Worm (Caenorhabditis elegans): ENCODE measurements around the gene C29A12.22.

Gene C29A12.22

DNA sequence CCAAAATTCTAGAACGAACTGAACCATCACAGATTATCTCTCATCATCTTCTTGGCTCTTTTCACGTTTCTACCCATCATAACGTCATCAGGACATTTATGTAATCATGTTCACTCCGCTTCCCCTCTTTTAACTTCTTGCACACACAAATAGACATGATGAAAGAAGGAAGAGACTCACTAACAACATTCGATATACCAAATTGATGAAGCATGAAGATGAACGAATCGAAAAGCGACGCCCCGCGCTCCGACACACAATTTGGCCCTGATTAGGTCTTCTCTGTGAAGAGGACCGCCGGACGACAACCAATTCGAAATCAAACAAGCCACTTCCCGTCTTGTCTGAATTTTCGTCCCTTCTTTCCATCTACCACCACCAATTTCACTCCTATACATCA lies 6.6 kb downstream of the C29A12.22 start:
- TF ChIP-seq tbx-37 (GFP tag; conservative IDR thresholded peaks at IDR 0.05): no peak
- TF ChIP-seq ama-1 (optimal IDR thresholded peaks at IDR 0.05): no peak
- no peak for TF ChIP-seq pes-1 (GFP tag; IDR thresholded peaks at IDR 0.05)
- no peak for TF ChIP-seq hmg-4 (GFP tag; optimal IDR thresholded peaks at IDR 0.05)
- no peak for TF ChIP-seq hnd-1 (tag; optimal IDR thresholded peaks at IDR 0.05)
- TF ChIP-seq sea-1 (GFP tag; conservative IDR thresholded peaks at IDR 0.05): no peak
- TF ChIP-seq hmbx-1 (tag; optimal IDR thresholded peaks at IDR 0.05): no peak
- no peak for TF ChIP-seq scrt-1 (GFP tag; IDR thresholded peaks at IDR 0.05)
- TF ChIP-seq F13C5.2 (tag; optimal IDR thresholded peaks at IDR 0.05): no peak
- no peak for TF ChIP-seq ceh-36 (tag; optimal IDR thresholded peaks at IDR 0.05)
- TF ChIP-seq tbx-11 (GFP tag; IDR thresholded peaks at IDR 0.05): no peak
- no peak for TF ChIP-seq flt-1 (GFP tag; IDR thresholded peaks at IDR 0.05)
- no peak for TF ChIP-seq ceh-13 (GFP tag; optimal IDR thresholded peaks at IDR 0.05)
- no peak for TF ChIP-seq aly-1 (tag; optimal IDR thresholded peaks at IDR 0.05)
- no peak for TF ChIP-seq ets-7 (tag; optimal IDR thresholded peaks at IDR 0.05)
- TF ChIP-seq B0310.2 (tag; optimal IDR thresholded peaks at IDR 0.05): no peak
- TF ChIP-seq tra-4 (tag; optimal IDR thresholded peaks at IDR 0.05): no peak

DNA sequence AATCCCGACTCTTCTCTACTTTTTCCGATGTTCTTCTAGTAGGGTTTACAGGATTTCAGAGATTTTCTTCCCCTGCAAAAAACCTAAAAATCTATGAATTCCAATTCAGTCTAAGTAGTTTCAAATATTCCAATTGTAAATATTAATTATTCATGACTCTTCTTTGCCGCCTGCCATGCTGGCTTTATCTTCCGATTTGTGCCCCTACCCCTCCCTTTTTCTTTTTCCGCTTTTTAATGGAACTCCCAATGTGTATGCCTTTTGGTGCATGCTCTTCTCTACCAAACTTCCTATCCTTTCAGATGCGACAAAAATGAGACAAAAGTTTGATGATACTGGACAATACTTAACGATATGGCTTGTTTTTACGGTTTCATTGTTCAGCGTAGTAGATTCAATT lies 12.8 kb downstream of the C29A12.22 start, which contains the start of gene nrx-1:
nrx-1 (plus strand) TSS at position 301 of the 400 bp plus-strand sequence.
- TF ChIP-seq hnd-1 (tag; optimal IDR thresholded peaks at IDR 0.05): no peak
- no peak for TF ChIP-seq scrt-1 (GFP tag; IDR thresholded peaks at IDR 0.05)
- TF ChIP-seq ceh-13 (GFP tag; optimal IDR thresholded peaks at IDR 0.05): no peak
- TF ChIP-seq flt-1 (GFP tag; IDR thresholded peaks at IDR 0.05): no peak
- TF ChIP-seq F13C5.2 (tag; optimal IDR thresholded peaks at IDR 0.05): no peak
- TF ChIP-seq ets-7 (tag; optimal IDR thresholded peaks at IDR 0.05): no peak
- no peak for TF ChIP-seq tbx-11 (GFP tag; IDR thresholded peaks at IDR 0.05)
- no peak for TF ChIP-seq hmg-4 (GFP tag; optimal IDR thresholded peaks at IDR 0.05)
- no peak for TF ChIP-seq ama-1 (optimal IDR thresholded peaks at IDR 0.05)
- no peak for TF ChIP-seq B0310.2 (tag; optimal IDR thresholded peaks at IDR 0.05)

DNA sequence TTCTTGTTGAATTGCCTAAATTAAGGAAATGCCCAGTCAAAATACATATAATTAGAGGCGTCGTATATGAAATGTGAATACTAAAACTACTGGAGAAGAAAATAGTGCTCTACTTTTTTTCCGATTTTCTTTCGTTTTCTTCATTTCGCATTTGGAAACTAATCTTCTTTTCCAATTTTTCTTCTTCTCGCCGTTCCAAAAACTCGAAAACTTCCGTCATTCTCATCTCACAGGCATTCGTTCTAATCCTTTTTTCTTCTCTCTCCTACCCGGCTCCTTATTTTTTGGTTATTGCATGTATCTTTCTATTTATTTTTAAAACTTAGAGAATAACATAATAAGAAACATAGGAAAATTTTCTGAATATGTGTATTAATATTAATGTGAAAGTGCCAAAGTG lies 21.0 kb downstream of the C29A12.22 start:
- no peak for TF ChIP-seq hnd-1 (tag; optimal IDR thresholded peaks at IDR 0.05)
- TF ChIP-seq aly-1 (tag; optimal IDR thresholded peaks at IDR 0.05): no peak
- TF ChIP-seq hmbx-1 (tag; optimal IDR thresholded peaks at IDR 0.05): no peak
- no peak for TF ChIP-seq ceh-36 (tag; optimal IDR thresholded peaks at IDR 0.05)
- no peak for TF ChIP-seq F13C5.2 (tag; optimal IDR thresholded peaks at IDR 0.05)
- no peak for TF ChIP-seq tbx-37 (GFP tag; conservative IDR thresholded peaks at IDR 0.05)
- no peak for TF ChIP-seq scrt-1 (GFP tag; IDR thresholded peaks at IDR 0.05)
- TF ChIP-seq ets-7 (tag; optimal IDR thresholded peaks at IDR 0.05): no peak
- TF ChIP-seq tbx-11 (GFP tag; IDR thresholded peaks at IDR 0.05): no peak
- TF ChIP-seq flt-1 (GFP tag; IDR thresholded peaks at IDR 0.05): no peak
- no peak for TF ChIP-seq ceh-13 (GFP tag; optimal IDR thresholded peaks at IDR 0.05)
- no peak for TF ChIP-seq ama-1 (optimal IDR thresholded peaks at IDR 0.05)
- no peak for TF ChIP-seq B0310.2 (tag; optimal IDR thresholded peaks at IDR 0.05)
- TF ChIP-seq sea-1 (GFP tag; conservative IDR thresholded peaks at IDR 0.05): no peak
- no peak for TF ChIP-seq hmg-4 (GFP tag; optimal IDR thresholded peaks at IDR 0.05)
- TF ChIP-seq pes-1 (GFP tag; IDR thresholded peaks at IDR 0.05): no peak
- TF ChIP-seq tra-4 (tag; optimal IDR thresholded peaks at IDR 0.05): no peak

DNA sequence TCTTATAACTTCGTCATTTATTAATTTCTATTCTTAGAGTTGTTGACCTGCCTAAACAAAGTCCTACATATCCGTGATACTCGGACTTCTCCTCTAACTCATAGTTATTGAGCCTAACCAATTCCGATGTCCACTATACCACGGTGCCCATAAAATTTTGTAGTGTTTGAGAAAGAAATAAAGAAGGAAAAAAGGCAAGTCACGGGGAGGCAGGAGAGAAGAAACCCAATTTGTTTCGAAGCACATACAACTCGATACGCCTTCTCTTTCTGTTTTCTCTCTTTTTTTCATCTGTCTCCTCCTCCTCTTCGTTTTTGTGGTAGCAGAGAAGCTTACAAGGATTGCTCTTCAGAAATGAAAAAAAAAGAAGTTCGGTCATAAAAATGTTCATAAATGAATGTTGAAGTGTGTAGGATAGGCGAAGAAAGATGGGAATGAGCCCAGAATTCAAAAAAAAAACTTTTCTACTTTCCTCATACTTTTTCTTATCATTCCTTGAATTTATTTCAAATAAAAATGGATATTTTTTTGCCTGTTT lies 22.9 kb downstream of the C29A12.22 start:
- TF ChIP-seq scrt-1 (GFP tag; IDR thresholded peaks at IDR 0.05) (no peak), ets-7 (tag; optimal IDR thresholded peaks at IDR 0.05) (no peak), aly-1 (tag; optimal IDR thresholded peaks at IDR 0.05) (no peak), ceh-36 (tag; optimal IDR thresholded peaks at IDR 0.05) (no peak), tra-4 (tag; optimal IDR thresholded peaks at IDR 0.05) (no peak), tbx-11 (GFP tag; IDR thresholded peaks at IDR 0.05) (no peak), ceh-13 (GFP tag; optimal IDR thresholded peaks at IDR 0.05) (no peak), sea-1 (GFP tag; conservative IDR thresholded peaks at IDR 0.05) (no peak), F13C5.2 (tag; optimal IDR thresholded peaks at IDR 0.05) (no peak), ama-1 (optimal IDR thresholded peaks at IDR 0.05) (no peak), hnd-1 (tag; optimal IDR thresholded peaks at IDR 0.05) (no peak), hmg-4 (GFP tag; optimal IDR thresholded peaks at IDR 0.05) (no peak), tbx-37 (GFP tag; conservative IDR thresholded peaks at IDR 0.05) (no peak), B0310.2 (tag; optimal IDR thresholded peaks at IDR 0.05) (no peak)

DNA sequence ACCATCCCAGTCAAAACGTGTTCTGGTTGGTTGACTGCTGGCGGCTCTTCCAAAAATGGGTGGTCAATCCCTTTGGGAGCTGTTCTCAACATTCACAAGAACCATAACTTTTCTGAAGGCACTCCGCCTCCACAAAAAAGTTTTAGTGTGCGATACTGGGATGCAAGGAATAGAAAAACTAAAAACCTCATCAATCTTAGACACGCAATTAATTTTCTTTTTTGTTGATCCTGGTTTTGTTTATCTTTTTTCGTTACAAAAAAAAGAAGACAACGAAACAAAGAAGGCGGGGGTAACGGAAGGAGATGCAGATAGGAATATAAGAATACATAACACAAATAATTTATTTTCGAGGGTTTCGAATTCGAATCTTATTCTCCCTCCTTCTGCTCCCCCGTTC lies 26.3 kb downstream of the C29A12.22 start:
- TF ChIP-seq sea-1 (GFP tag; conservative IDR thresholded peaks at IDR 0.05) (no peak), tbx-37 (GFP tag; conservative IDR thresholded peaks at IDR 0.05) (no peak), ama-1 (optimal IDR thresholded peaks at IDR 0.05) (no peak), pes-1 (GFP tag; IDR thresholded peaks at IDR 0.05) (no peak), ceh-13 (GFP tag; optimal IDR thresholded peaks at IDR 0.05) (no peak), F13C5.2 (tag; optimal IDR thresholded peaks at IDR 0.05) (no peak), hnd-1 (tag; optimal IDR thresholded peaks at IDR 0.05) (no peak), hmbx-1 (tag; optimal IDR thresholded peaks at IDR 0.05) (no peak), hmg-4 (GFP tag; optimal IDR thresholded peaks at IDR 0.05) (no peak), aly-1 (tag; optimal IDR thresholded peaks at IDR 0.05) (no peak), B0310.2 (tag; optimal IDR thresholded peaks at IDR 0.05) (no peak)

DNA sequence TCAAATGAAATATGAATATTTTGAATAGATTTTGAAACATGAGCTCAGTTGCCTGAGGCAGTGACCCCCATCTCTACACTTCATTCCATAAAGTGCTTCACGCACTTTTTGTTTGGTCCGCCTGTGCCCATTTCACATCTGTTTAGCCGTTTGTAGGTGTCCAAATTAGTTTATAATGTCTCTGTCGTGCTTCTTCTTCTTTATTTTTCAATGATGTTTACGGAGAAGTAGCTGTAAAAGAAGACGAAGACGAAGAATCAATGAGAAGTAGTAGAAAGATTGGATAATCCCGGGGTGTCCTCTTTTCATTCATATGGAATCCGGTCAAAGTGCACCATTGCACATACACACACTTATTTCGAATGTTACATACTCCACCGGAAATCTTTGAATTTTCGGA lies 27.5 kb downstream of the C29A12.22 start:
- TF ChIP-seq scrt-1 (GFP tag; IDR thresholded peaks at IDR 0.05) (no peak), pes-1 (GFP tag; IDR thresholded peaks at IDR 0.05) (no peak), sea-1 (GFP tag; conservative IDR thresholded peaks at IDR 0.05) (no peak), ceh-13 (GFP tag; optimal IDR thresholded peaks at IDR 0.05) (no peak)

DNA sequence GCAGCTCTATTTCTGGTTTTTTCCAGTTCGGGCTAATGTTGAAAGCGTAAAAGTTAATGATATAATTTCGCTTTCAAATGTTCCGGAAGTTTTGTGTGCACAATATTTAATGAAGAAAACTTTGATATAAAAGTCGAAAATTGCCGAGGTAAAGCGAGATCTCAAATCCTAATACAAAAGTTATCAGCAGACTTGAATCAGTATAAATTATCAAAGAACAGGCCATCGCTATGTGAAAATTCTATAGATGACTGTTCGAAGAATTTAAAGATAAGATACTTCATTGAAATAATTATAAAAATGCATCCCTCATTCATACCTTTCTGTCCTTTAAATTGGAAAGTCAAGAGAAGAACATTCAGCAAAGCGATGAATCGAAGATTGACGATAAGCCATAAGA lies 35.0 kb downstream of the C29A12.22 start, which contains the start of gene C29A12.6:
C29A12.6 (plus strand) TSS at position 301 of the 400 bp plus-strand sequence.
- no peak for TF ChIP-seq hmg-4 (GFP tag; optimal IDR thresholded peaks at IDR 0.05)
- no peak for TF ChIP-seq sea-1 (GFP tag; conservative IDR thresholded peaks at IDR 0.05)
- no peak for TF ChIP-seq tra-4 (tag; optimal IDR thresholded peaks at IDR 0.05)
- TF ChIP-seq pes-1 (GFP tag; IDR thresholded peaks at IDR 0.05): no peak
- TF ChIP-seq F13C5.2 (tag; optimal IDR thresholded peaks at IDR 0.05): no peak
- TF ChIP-seq ama-1 (optimal IDR thresholded peaks at IDR 0.05): no peak
- no peak for TF ChIP-seq scrt-1 (GFP tag; IDR thresholded peaks at IDR 0.05)
- no peak for TF ChIP-seq ceh-13 (GFP tag; optimal IDR thresholded peaks at IDR 0.05)
- TF ChIP-seq ets-7 (tag; optimal IDR thresholded peaks at IDR 0.05): no peak
- TF ChIP-seq ceh-36 (tag; optimal IDR thresholded peaks at IDR 0.05): no peak
- no peak for TF ChIP-seq flt-1 (GFP tag; IDR thresholded peaks at IDR 0.05)
- TF ChIP-seq B0310.2 (tag; optimal IDR thresholded peaks at IDR 0.05): no peak
- no peak for TF ChIP-seq tbx-37 (GFP tag; conservative IDR thresholded peaks at IDR 0.05)
- TF ChIP-seq hnd-1 (tag; optimal IDR thresholded peaks at IDR 0.05): no peak
- TF ChIP-seq tbx-11 (GFP tag; IDR thresholded peaks at IDR 0.05): no peak
- no peak for TF ChIP-seq hmbx-1 (tag; optimal IDR thresholded peaks at IDR 0.05)
